Worm (Caenorhabditis elegans) whole organism, L1 larva: ENCODE results near the gene ddn-2.

Experiments
- F16B12.6 ChIP-seq: fragments of 150-350 bp; optimal IDR thresholded peaks from 2 replicates; lab custom pipeline; 2014; ENCODE audit warnings: missing biosample characterization, missing genetic modification characterization
- aly-2 ChIP-seq: fragments of 150-350 bp; optimal IDR thresholded peaks from 2 replicates; lab custom pipeline; 2014; ENCODE audit warnings: missing biosample characterization, missing genetic modification characterization
- ceh-8 ChIP-seq: fragments of 200-800 bp; sonication (Bioruptor generic); optimal IDR thresholded peaks from 2 replicates; lab custom pipeline; 2018; ENCODE audit warnings: mild to moderate bottlenecking, missing genetic modification characterization, moderate library complexity, missing compliant biosample characterization
- fkh-8 ChIP-seq: sonication (generic microtip); optimal IDR thresholded peaks from 2 replicates; lab custom pipeline; 2016; ENCODE audit warnings: mild to moderate bottlenecking, missing genetic modification characterization, missing compliant biosample characterization
- lin-13 ChIP-seq: fragments of 150-350 bp; optimal IDR thresholded peaks from 2 replicates; lab custom pipeline; 2014; ENCODE audit warnings: missing biosample characterization, missing genetic modification reagents, missing genetic modification characterization
- lin-35 ChIP-seq, 2 experiments: fragments of 150-350 bp; optimal IDR thresholded peaks; 2 replicates each; lab custom pipeline; 2014; ENCODE audit warnings: missing biosample characterization in 2 of 2, missing genetic modification characterization in 2 of 2, missing genetic modification reagents in 2 of 2
- mep-1 ChIP-seq: fragments of 150-350 bp; optimal IDR thresholded peaks from 2 replicates; lab custom pipeline; 2014; ENCODE audit warnings: missing biosample characterization, missing genetic modification characterization
- nhr-71 ChIP-seq: sonication (generic microtip); optimal IDR thresholded peaks from 2 replicates; lab custom pipeline; 2016; ENCODE audit warnings: mild to moderate bottlenecking, missing genetic modification characterization, moderate library complexity, missing compliant biosample characterization
- nhr-76 ChIP-seq: sonication (generic microtip); optimal IDR thresholded peaks from 2 replicates; lab custom pipeline; 2017; ENCODE audit warnings: missing biosample characterization, missing genetic modification characterization
- skn-1 ChIP-seq: fragments of 150-350 bp; optimal IDR thresholded peaks from 2 replicates; lab custom pipeline; 2014; ENCODE audit warnings: missing biosample characterization, missing genetic modification characterization
- unc-130 ChIP-seq: fragments of 150-350 bp; optimal IDR thresholded peaks from 2 replicates; lab custom pipeline; 2017; ENCODE audit warnings: missing biosample characterization, missing genetic modification characterization, inconsistent platforms
- ztf-11 ChIP-seq, 2 experiments: sonication (generic microtip); optimal IDR thresholded peaks; 2 replicates each; lab custom pipeline; 2016 to 2017; ENCODE audit warnings: missing genetic modification characterization in 2 of 2, missing biosample characterization in 1 of 2, missing compliant biosample characterization in 1 of 2

DNA sequence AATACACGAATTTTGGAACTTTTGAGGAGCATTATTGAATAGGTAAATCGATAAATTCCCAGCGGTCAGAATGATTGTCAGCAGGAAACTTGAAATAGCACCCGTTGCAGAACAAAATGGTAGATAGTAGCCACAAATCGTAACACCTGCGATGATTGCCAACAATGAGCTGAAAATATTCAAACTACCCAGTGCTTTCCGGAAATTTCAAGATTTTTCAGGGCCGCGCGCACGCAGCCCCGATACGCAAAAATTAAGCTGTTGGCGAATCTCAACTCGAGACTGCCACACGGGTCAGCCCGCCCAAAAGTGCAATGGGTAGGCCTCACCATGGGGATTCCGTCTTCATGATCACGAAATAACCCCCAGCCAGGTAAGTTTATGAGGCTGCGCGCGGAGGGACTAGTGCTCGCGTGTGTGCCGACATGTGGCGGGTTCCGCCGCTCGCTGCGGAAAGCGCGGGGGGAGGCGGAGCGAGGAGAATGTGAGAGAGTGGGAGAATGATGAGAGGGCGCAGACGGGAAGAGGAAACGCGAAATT is 35.8 kb downstream of the ddn-2 start:
- peak; percentile 55 to 95 for TF ChIP-seq ztf-11 (tag; optimal IDR thresholded peaks at IDR 0.05; lab: Kevin White, UChicago)
- TF ChIP-seq ceh-8: peak; percentile 95
- TF ChIP-seq F16B12.6 (tag; lab: Kevin White, UChicago): peak; percentile 39
- peak; percentile 42 for TF ChIP-seq nhr-76 (tag; lab: Kevin White, UChicago)
- TF ChIP-seq nhr-71 (tag; lab: Kevin White, UChicago): peak; percentile 98
- peak; percentile 95 for TF ChIP-seq fkh-8 (tag; lab: Kevin White, UChicago)
- TF ChIP-seq lin-13 (GFP tag; lab: Kevin White, UChicago): peak; percentile 86
- TF ChIP-seq skn-1: peak; percentile 76
- TF ChIP-seq mep-1: peak; percentile 80
- TF ChIP-seq aly-2 (tag; lab: Kevin White, UChicago): peak; percentile 93
- TF ChIP-seq lin-35 (GFP tag; optimal IDR thresholded peaks at IDR 0.05; lab: Kevin White, UChicago): peak; percentile 69 to 89
- TF ChIP-seq unc-130: peak; percentile 88
